Worm (Caenorhabditis elegans): ENCODE data around the gene F26D11.2.

Gene F26D11.2

ce11 chrV:7937152-7937551, 21.9 kb upstream of the F26D11.2 start, which contains the start of gene srsx-3:
TSS of gene srsx-3 (minus strand) at chrV:7937252.
- no peak for TF ChIP-seq hrde-1 (tag; optimal IDR thresholded peaks at IDR 0.05; ENCODE audit: borderline replicate concordance)
- TF ChIP-seq ztf-26 (tag; optimal IDR thresholded peaks at IDR 0.05), result no peak
- TF ChIP-seq snpc-3.4 (tag; optimal IDR thresholded peaks at IDR 0.05), result no peak
- no peak for TF ChIP-seq ets-4 (GFP tag; optimal IDR thresholded peaks at IDR 0.05)
- TF ChIP-seq nhr-120 (GFP tag; IDR thresholded peaks at IDR 0.05), result no peak
- TF ChIP-seq lsy-27 (tag; optimal IDR thresholded peaks at IDR 0.05; ENCODE audit: borderline replicate concordance, insufficient read depth), result no peak
- TF ChIP-seq hmg-1.2 (GFP tag; IDR thresholded peaks at IDR 0.05), result no peak
- TF ChIP-seq ceh-79 (tag; optimal IDR thresholded peaks at IDR 0.05), result no peak
- TF ChIP-seq madf-10 (tag; optimal IDR thresholded peaks at IDR 0.05), result no peak
- no peak for TF ChIP-seq C06A6.2 (GFP tag; conservative IDR thresholded peaks at IDR 0.05)
- no peak for TF ChIP-seq ceh-91 (GFP tag; IDR thresholded peaks at IDR 0.05)
- TF ChIP-seq mel-28 (tag; optimal IDR thresholded peaks at IDR 0.05; ENCODE audit: borderline replicate concordance), result no peak
- no peak for TF ChIP-seq ama-1 (optimal IDR thresholded peaks at IDR 0.05)
- TF ChIP-seq ama-1 (GFP tag; optimal IDR thresholded peaks at IDR 0.05), result no peak
- no peak for TF ChIP-seq zfh-2 (GFP tag; conservative IDR thresholded peaks at IDR 0.05)
- TF ChIP-seq gei-17 (GFP tag; optimal IDR thresholded peaks at IDR 0.05), result no peak
- TF ChIP-seq athp-1 (tag; optimal IDR thresholded peaks at IDR 0.05), result no peak
- TF ChIP-seq F23B12.7 (tag; optimal IDR thresholded peaks at IDR 0.05; ENCODE audit: insufficient read depth), result no peak
- no peak for TF ChIP-seq lin-54 (GFP tag; optimal IDR thresholded peaks at IDR 0.05)
- TF ChIP-seq chd-7 (tag; optimal IDR thresholded peaks at IDR 0.05), result no peak

ce11 chrV:7940299-7940698, 18.8 kb upstream of the F26D11.2 start, which contains the start of gene srt-53:
TSS of gene srt-53 (minus strand) at chrV:7940399.
- TF ChIP-seq Y79H2A.3 (GFP tag; conservative IDR thresholded peaks at IDR 0.05), result no peak
- no peak for TF ChIP-seq lin-35 (GFP tag; optimal IDR thresholded peaks at IDR 0.05)
- no peak for TF ChIP-seq cebp-1 (GFP tag; IDR thresholded peaks at IDR 0.05)
- TF ChIP-seq cebp-1 (tag; optimal IDR thresholded peaks at IDR 0.05), result no peak
- TF ChIP-seq ceh-91 (GFP tag; IDR thresholded peaks at IDR 0.05), result no peak
- TF ChIP-seq efl-1 (GFP tag; optimal IDR thresholded peaks at IDR 0.05), result no peak
- no peak for TF ChIP-seq ekl-4 (GFP tag; IDR thresholded peaks at IDR 0.05)
- TF ChIP-seq madf-10 (tag; optimal IDR thresholded peaks at IDR 0.05), result no peak
- TF ChIP-seq ztf-26 (tag; optimal IDR thresholded peaks at IDR 0.05), result no peak

- TF ChIP-seq Y79H2A.3 (GFP tag; conservative IDR thresholded peaks at IDR 0.05), result no peak
- no peak for TF ChIP-seq nfya-2 (GFP tag; IDR thresholded peaks at IDR 0.05)
- no peak for TF ChIP-seq ekl-4 (GFP tag; IDR thresholded peaks at IDR 0.05)
- TF ChIP-seq egl-18 (GFP tag; IDR thresholded peaks at IDR 0.05), result no peak
- TF ChIP-seq tbx-9 (tag; optimal IDR thresholded peaks at IDR 0.05; ENCODE audit: borderline replicate concordance), result no peak
- no peak for TF ChIP-seq K12H6.12 (tag; optimal IDR thresholded peaks at IDR 0.05)
- no peak for TF ChIP-seq F49E8.2 (tag; optimal IDR thresholded peaks at IDR 0.05; ENCODE audit: insufficient read depth)
- no peak for TF ChIP-seq F39B2.1 (GFP tag; IDR thresholded peaks at IDR 0.05)
- no peak for TF ChIP-seq repo-1 (tag; optimal IDR thresholded peaks at IDR 0.05)
- no peak for TF ChIP-seq F10E7.11 (tag; optimal IDR thresholded peaks at IDR 0.05)
- no peak for TF ChIP-seq let-526 (GFP tag; IDR thresholded peaks at IDR 0.05)
- TF ChIP-seq nhr-80 (tag; optimal IDR thresholded peaks at IDR 0.05), result no peak
- no peak for TF ChIP-seq lag-1 (GFP tag; IDR thresholded peaks at IDR 0.05)
- TF ChIP-seq Y53G8AR.9 (GFP tag; conservative IDR thresholded peaks at IDR 0.05), result no peak
- no peak for TF ChIP-seq K11D2.4 (GFP tag; IDR thresholded peaks at IDR 0.05)
- TF ChIP-seq mcd-1 (GFP tag; IDR thresholded peaks at IDR 0.05), result no peak
- no peak for TF ChIP-seq sdz-38 (tag; optimal IDR thresholded peaks at IDR 0.05)
These were observed 15.5 kb upstream of the F26D11.2 start, which contains the start of gene Y97E10B.1 for ce11 chrV:7943568-7943967. TSS of gene Y97E10B.1 (plus strand) at chrV:7943868.

All from whole organism, young adult.